Worm (Caenorhabditis elegans): Measurements from ENCODE around the gene egg-3.

The egg-3 gene

ce11 chrII:10902104-10902503 is 17.9 kb upstream of the egg-3 start, which contains the start of gene gly-1:
Gene gly-1 (minus strand): TSS chrII:10902204.
- TF ChIP-seq unc-55 (GFP tag; optimal IDR thresholded peaks at IDR 0.05) (no peak), pqm-1 (tag; optimal IDR thresholded peaks at IDR 0.05) (no peak), mec-3 (tag; optimal IDR thresholded peaks at IDR 0.05; ENCODE audit: borderline replicate concordance) (no peak), Y22D7AL.16 (tag; optimal IDR thresholded peaks at IDR 0.05) (no peak), hlh-8 (tag; optimal IDR thresholded peaks at IDR 0.05) (no peak), gmeb-2 (tag; optimal IDR thresholded peaks at IDR 0.05) (no peak), nfya-1 (tag; optimal IDR thresholded peaks at IDR 0.05) (no peak), pha-2 (tag; optimal IDR thresholded peaks at IDR 0.05) (no peak), ceh-45 (GFP tag; IDR thresholded peaks at IDR 0.05) (no peak), unc-3 (GFP tag; conservative IDR thresholded peaks at IDR 0.05) (no peak), unc-3 (tag; optimal IDR thresholded peaks at IDR 0.05) (no peak)

DNA sequence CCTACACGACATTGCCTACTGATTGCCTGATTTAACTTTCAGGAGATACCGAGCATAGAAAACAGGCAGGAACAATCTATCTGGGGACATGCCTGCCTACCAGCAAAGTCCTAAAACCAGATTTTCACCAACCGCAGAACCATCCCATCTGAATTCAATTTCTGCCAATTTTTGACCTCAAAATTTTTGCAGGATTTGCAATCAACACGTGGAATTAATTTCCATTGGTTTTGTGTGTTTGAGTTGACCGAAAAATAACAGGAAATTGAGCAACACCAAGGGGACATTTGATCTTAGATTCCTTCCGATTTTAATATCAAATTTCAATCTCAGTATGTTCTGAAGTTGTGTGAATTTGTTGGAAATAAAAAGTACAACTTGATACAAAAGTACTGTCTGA is 14.8 kb upstream of the egg-3 start:
- TF ChIP-seq ztf-16 (tag; optimal IDR thresholded peaks at IDR 0.05) (no peak), K02D7.2 (tag; optimal IDR thresholded peaks at IDR 0.05) (no peak), ahr-1 (tag; optimal IDR thresholded peaks at IDR 0.05) (no peak), hlh-15 (tag; optimal IDR thresholded peaks at IDR 0.05) (no peak), C38D4.7 (GFP tag; optimal IDR thresholded peaks at IDR 0.05) (no peak), pha-4 (tag; optimal IDR thresholded peaks at IDR 0.05) (no peak), pat-9 (tag; optimal IDR thresholded peaks at IDR 0.05) (no peak), ets-4 (tag; optimal IDR thresholded peaks at IDR 0.05) (no peak), hlh-13 (GFP tag; optimal IDR thresholded peaks at IDR 0.05) (no peak), ceh-18 (tag; optimal IDR thresholded peaks at IDR 0.05) (no peak), hlh-8 (tag; optimal IDR thresholded peaks at IDR 0.05) (no peak), ama-1 (optimal IDR thresholded peaks at IDR 0.05) (no peak), ceh-24 (tag; optimal IDR thresholded peaks at IDR 0.05) (no peak), elt-4 (tag; optimal IDR thresholded peaks at IDR 0.05) (no peak), ceh-45 (GFP tag; IDR thresholded peaks at IDR 0.05) (no peak), ceh-2 (tag; optimal IDR thresholded peaks at IDR 0.05) (no peak), pax-1 (tag; optimal IDR thresholded peaks at IDR 0.05) (no peak), fkh-10 (GFP tag; optimal IDR thresholded peaks at IDR 0.05) (no peak), unc-42 (tag; optimal IDR thresholded peaks at IDR 0.05) (no peak)

DNA sequence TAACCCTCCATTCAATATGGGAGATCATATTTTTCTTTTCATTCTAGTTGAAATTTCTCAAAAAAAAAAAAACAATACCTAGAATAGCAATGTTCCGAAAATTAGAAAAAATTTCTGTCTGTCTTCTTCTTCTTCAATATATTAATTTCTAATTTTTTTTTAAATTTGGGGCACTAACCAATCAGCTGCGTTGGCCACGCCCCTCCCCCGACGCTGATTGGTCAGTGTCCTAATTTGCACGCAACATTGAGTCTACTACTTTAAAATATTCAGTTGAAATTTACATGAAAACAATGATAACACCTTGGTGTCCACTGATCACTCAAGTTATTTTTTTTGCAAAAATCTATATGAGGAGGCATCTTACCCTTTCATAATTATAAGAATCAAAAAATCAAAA is 11.7 kb upstream of the egg-3 start:
- TF ChIP-seq ceh-6 (GFP tag; optimal IDR thresholded peaks at IDR 0.05) (no peak), nfya-1 (tag; optimal IDR thresholded peaks at IDR 0.05) (peak; percentile 85)

DNA sequence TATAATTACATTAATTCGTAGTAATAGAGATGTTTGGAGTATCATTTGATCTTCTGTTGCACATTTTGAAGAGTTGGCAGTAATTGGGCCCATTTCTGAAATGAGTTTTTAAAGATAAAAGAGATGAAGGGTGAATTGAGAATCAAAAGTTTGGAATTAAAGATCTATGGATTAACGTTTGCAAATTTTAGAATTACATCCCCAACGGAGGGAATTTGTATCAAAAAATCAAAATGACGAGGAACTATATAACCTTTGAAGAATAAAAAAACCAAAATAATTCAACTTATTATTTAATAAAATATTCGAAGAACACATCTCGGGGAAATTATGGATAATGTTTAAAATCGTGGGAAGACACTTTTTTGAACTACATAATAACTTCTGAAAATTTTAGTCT is 10.8 kb upstream of the egg-3 start, which contains the start of gene sra-10:
Gene sra-10 (minus strand): TSS at position 101 of the 400 bp plus-strand sequence.
- TF ChIP-seq fkh-6 (tag; optimal IDR thresholded peaks at IDR 0.05), result no peak

DNA sequence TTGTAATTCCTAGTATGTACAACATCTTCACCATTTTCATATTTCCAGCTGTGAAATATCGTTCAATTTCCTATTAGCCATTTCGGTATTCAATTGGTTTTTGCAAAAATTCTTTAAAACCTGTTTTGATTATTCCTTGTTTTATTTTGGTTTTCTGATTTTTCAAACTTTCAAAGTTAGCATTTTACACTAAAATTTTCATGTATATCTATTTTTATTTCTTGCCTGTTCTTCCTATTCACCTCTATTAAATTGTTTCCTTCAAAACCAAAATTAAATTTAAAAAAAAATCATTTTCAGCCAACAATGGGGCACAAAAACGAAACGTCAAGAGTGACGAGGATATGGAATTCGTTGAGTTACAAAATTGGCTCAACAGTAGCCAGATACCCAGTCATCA is 4.7 kb upstream of the egg-3 start, which contains the start of gene ptr-8:
Gene ptr-8 (plus strand): TSS at position 301 of the 400 bp plus-strand sequence.
- TF ChIP-seq ceh-18 (tag; optimal IDR thresholded peaks at IDR 0.05), result no peak
- TF ChIP-seq pros-1 (tag; optimal IDR thresholded peaks at IDR 0.05), result no peak
- no peak for TF ChIP-seq ceh-31 (tag; optimal IDR thresholded peaks at IDR 0.05)
- TF ChIP-seq pax-1 (tag; optimal IDR thresholded peaks at IDR 0.05), result no peak
- no peak for TF ChIP-seq hlh-13 (GFP tag; optimal IDR thresholded peaks at IDR 0.05)
- no peak for TF ChIP-seq ceh-19 (GFP tag; optimal IDR thresholded peaks at IDR 0.05)
- TF ChIP-seq che-1 (tag; optimal IDR thresholded peaks at IDR 0.05), result no peak
- no peak for TF ChIP-seq madf-2 (tag; optimal IDR thresholded peaks at IDR 0.05)
- TF ChIP-seq hlh-30 (tag; optimal IDR thresholded peaks at IDR 0.05; ENCODE audit: insufficient read depth), result no peak
- no peak for TF ChIP-seq nhr-11 (tag; optimal IDR thresholded peaks at IDR 0.05)
- no peak for TF ChIP-seq C08G9.2 (tag; optimal IDR thresholded peaks at IDR 0.05)
- no peak for TF ChIP-seq gmeb-2 (tag; optimal IDR thresholded peaks at IDR 0.05)
- TF ChIP-seq ceh-30 (tag; optimal IDR thresholded peaks at IDR 0.05), result no peak
- TF ChIP-seq nhr-232 (tag; optimal IDR thresholded peaks at IDR 0.05), result no peak
- TF ChIP-seq F13H6.1 (tag; optimal IDR thresholded peaks at IDR 0.05), result no peak
- TF ChIP-seq tbx-2 (tag; optimal IDR thresholded peaks at IDR 0.05), result no peak
- TF ChIP-seq Y22D7AL.16 (tag; optimal IDR thresholded peaks at IDR 0.05), result no peak
